Worm (Caenorhabditis elegans) whole organism, young adult: Measurements from ENCODE around the gene kin-5.

Source experiments
- C17E4.6 ChIP-seq: fragments of 200-800 bp; sonication (Bioruptor generic); IDR thresholded peaks from 2 replicates; pipeline ENCODE4 v1.3.6; 2022; ENCODE audit warnings: missing genetic modification reagents, missing genetic modification characterization, missing compliant biosample characterization
- F22D6.2 ChIP-seq: sonication (generic microtip); optimal IDR thresholded peaks from 2 replicates; lab custom pipeline; 2016; ENCODE audit warnings: mild to moderate bottlenecking, missing genetic modification characterization, missing compliant biosample characterization
- F23B12.7 ChIP-seq: sonication (generic microtip); optimal IDR thresholded peaks from 2 replicates; lab custom pipeline; 2017; ENCODE audit warnings: missing genetic modification characterization, mild to moderate bottlenecking, missing compliant biosample characterization, antibody characterized with exemption, moderate library complexity; ENCODE audit not compliant: insufficient read depth
- K11D2.4 ChIP-seq: fragments of 200-800 bp; sonication (Bioruptor generic); IDR thresholded peaks from 2 replicates; pipeline ENCODE4 v1.3.6; 2022; ENCODE audit warnings: missing genetic modification reagents, missing genetic modification characterization, missing compliant biosample characterization
- Y53G8AR.9 ChIP-seq: fragments of 200-800 bp; sonication (Bioruptor generic); conservative IDR thresholded peaks from 2 replicates; pipeline ENCODE4 v1.3.6; 2022; ENCODE audit warnings: missing genetic modification reagents, missing genetic modification characterization, missing compliant biosample characterization
- Y95B8A.8 ChIP-seq: fragments of 200-800 bp; sonication (Bioruptor generic); IDR thresholded peaks from 2 replicates; pipeline ENCODE4 v1.3.6; 2022; ENCODE audit warnings: missing genetic modification reagents, missing genetic modification characterization, missing compliant biosample characterization
- ZK185.1 ChIP-seq: sonication (generic microtip); optimal IDR thresholded peaks from 2 replicates; lab custom pipeline; 2016; ENCODE audit warnings: mild to moderate bottlenecking, missing genetic modification characterization, missing compliant biosample characterization; ENCODE audit not compliant: poor library complexity, severe bottlenecking
- aptf-3 ChIP-seq: fragments of 200-800 bp; sonication (Bioruptor generic); IDR thresholded peaks from 2 replicates; pipeline ENCODE4 v1.3.6; 2022; ENCODE audit warnings: missing genetic modification characterization, missing compliant biosample characterization
- atf-7 ChIP-seq: sonication (generic microtip); optimal IDR thresholded peaks from 2 replicates; lab custom pipeline; 2017; ENCODE audit warnings: mild to moderate bottlenecking, missing genetic modification characterization, missing compliant biosample characterization
- attf-3 ChIP-seq: fragments of 200-800 bp; sonication (Bioruptor generic); conservative IDR thresholded peaks from 2 replicates; pipeline ENCODE4 v1.3.6; 2022; ENCODE audit warnings: missing genetic modification reagents, missing genetic modification characterization, missing compliant biosample characterization
- ceh-27 ChIP-seq: fragments of 200-800 bp; sonication (Bioruptor generic); optimal IDR thresholded peaks from 2 replicates; lab custom pipeline; 2018; ENCODE audit warnings: mild to moderate bottlenecking, missing genetic modification characterization, moderate library complexity, missing compliant biosample characterization
- ceh-79 ChIP-seq: sonication (generic microtip); optimal IDR thresholded peaks from 2 replicates; lab custom pipeline; 2017; ENCODE audit warnings: mild to moderate bottlenecking, missing genetic modification characterization, missing compliant biosample characterization
- ceh-91 ChIP-seq: fragments of 200-800 bp; sonication (Bioruptor generic); IDR thresholded peaks from 2 replicates; pipeline ENCODE4 v1.3.6; 2022; ENCODE audit warnings: missing genetic modification reagents, missing genetic modification characterization, missing compliant biosample characterization
- dpff-1 ChIP-seq: sonication (generic microtip); optimal IDR thresholded peaks from 2 replicates; lab custom pipeline; 2017; ENCODE audit warnings: mild to moderate bottlenecking, missing genetic modification characterization, missing compliant biosample characterization
- dpl-1 ChIP-seq: fragments of 150-350 bp; optimal IDR thresholded peaks from 2 replicates; lab custom pipeline; 2014; ENCODE audit warnings: missing biosample characterization, missing genetic modification reagents, missing genetic modification characterization
- efl-1 ChIP-seq: fragments of 150-350 bp; optimal IDR thresholded peaks from 2 replicates; lab custom pipeline; 2014; ENCODE audit warnings: missing biosample characterization, missing genetic modification reagents, missing genetic modification characterization
- ets-4 ChIP-seq: fragments of 200-800 bp; sonication (Bioruptor generic); optimal IDR thresholded peaks from 2 replicates; lab custom pipeline; 2018; ENCODE audit warnings: mild to moderate bottlenecking, missing genetic modification characterization, missing compliant biosample characterization
- fkh-3 ChIP-seq: sonication (generic microtip); optimal IDR thresholded peaks from 2 replicates; lab custom pipeline; 2016; ENCODE audit warnings: mild to moderate bottlenecking, missing genetic modification characterization, missing compliant biosample characterization
- him-1 ChIP-seq: sonication (generic microtip); optimal IDR thresholded peaks from 2 replicates; lab custom pipeline; 2016; ENCODE audit warnings: missing genotype, missing genetic modification reagents, missing genetic modification characterization, missing compliant biosample characterization
- hmg-1.2 ChIP-seq: fragments of 200-800 bp; sonication (Bioruptor generic); IDR thresholded peaks from 2 replicates; pipeline ENCODE4 v1.3.6; 2022; ENCODE audit warnings: missing genetic modification reagents, missing genetic modification characterization, missing compliant biosample characterization
- hmg-20 ChIP-seq: fragments of 200-800 bp; sonication (Bioruptor generic); IDR thresholded peaks from 2 replicates; pipeline ENCODE4 v1.3.6; 2022; ENCODE audit warnings: missing genetic modification reagents, missing genetic modification characterization, missing compliant biosample characterization
- hrde-1 ChIP-seq: sonication (generic microtip); optimal IDR thresholded peaks from 2 replicates; lab custom pipeline; 2016; ENCODE audit warnings: missing genetic modification characterization, mild to moderate bottlenecking, missing compliant biosample characterization, moderate library complexity, missing genotype, missing genetic modification reagents, borderline replicate concordance
- hsf-1 ChIP-seq: fragments of 200-800 bp; sonication (Bioruptor generic); IDR thresholded peaks from 2 replicates; pipeline ENCODE4 v1.3.6; 2022; ENCODE audit warnings: missing genetic modification reagents, missing genetic modification characterization, missing compliant biosample characterization
- lin-26 ChIP-seq: fragments of 200-800 bp; sonication (Bioruptor generic); IDR thresholded peaks from 2 replicates; pipeline ENCODE4 v1.3.6; 2022; ENCODE audit warnings: missing genetic modification reagents, missing genetic modification characterization, missing compliant biosample characterization
- madf-8 ChIP-seq: fragments of 200-800 bp; sonication (Bioruptor generic); conservative IDR thresholded peaks from 2 replicates; pipeline ENCODE4 v1.3.6; 2022; ENCODE audit warnings: missing genetic modification reagents, missing genetic modification characterization, missing compliant biosample characterization
- mcd-1 ChIP-seq: fragments of 200-800 bp; sonication (Bioruptor generic); IDR thresholded peaks from 2 replicates; pipeline ENCODE4 v1.3.6; 2022; ENCODE audit warnings: missing genetic modification reagents, missing genetic modification characterization, missing compliant biosample characterization
- nhr-90 ChIP-seq: sonication (generic microtip); optimal IDR thresholded peaks from 2 replicates; lab custom pipeline; 2016; ENCODE audit warnings: missing genotype, mild to moderate bottlenecking, missing genetic modification characterization, missing compliant biosample characterization
- pha-4 ChIP-seq: fragments of 150-350 bp; sonication (generic microtip); optimal IDR thresholded peaks from 2 replicates; lab custom pipeline; 2014; ENCODE audit warnings: missing biosample characterization, missing genetic modification reagents, missing genetic modification characterization
- rpc-1 ChIP-seq, 2 experiments: fragments of 150-350 bp in 1 of 2; sonication (generic microtip) in 1 of 2; optimal IDR thresholded peaks; 2 replicates each; lab custom pipeline; 2014 to 2018; ENCODE audit warnings: missing biosample characterization in 1 of 2, missing genetic modification characterization in 1 of 2, missing genetic modification reagents in 1 of 2, missing genotype in 1 of 2
- tbx-9 ChIP-seq: sonication (generic microtip); optimal IDR thresholded peaks from 2 replicates; lab custom pipeline; 2016; ENCODE audit warnings: borderline replicate concordance, missing genetic modification characterization, inconsistent platforms, missing compliant biosample characterization
- tlf-1 ChIP-seq: fragments of 200-800 bp; sonication (Bioruptor generic); optimal IDR thresholded peaks from 2 replicates; lab custom pipeline; 2018; ENCODE audit warnings: mild to moderate bottlenecking, missing genetic modification characterization, missing compliant biosample characterization
- unc-130 ChIP-seq: sonication (generic microtip); optimal IDR thresholded peaks from 2 replicates; lab custom pipeline; 2016; ENCODE audit warnings: missing genetic modification reagents, missing genetic modification characterization, missing compliant biosample characterization
- unc-62 ChIP-seq: fragments of 150-350 bp; optimal IDR thresholded peaks from 2 replicates; lab custom pipeline; 2014; ENCODE audit warnings: missing biosample characterization, missing genetic modification reagents, missing genetic modification characterization
- ztf-22 ChIP-seq: fragments of 200-800 bp; sonication (Bioruptor generic); optimal IDR thresholded peaks from 2 replicates; lab custom pipeline; 2018; ENCODE audit warnings: mild to moderate bottlenecking, missing genetic modification characterization, moderate library complexity, missing compliant biosample characterization
- ztf-26 ChIP-seq: sonication (generic microtip); optimal IDR thresholded peaks from 2 replicates; lab custom pipeline; 2017; ENCODE audit warnings: missing genetic modification characterization, missing compliant biosample characterization
- ztf-6 ChIP-seq: fragments of 200-800 bp; sonication (Bioruptor generic); IDR thresholded peaks from 2 replicates; pipeline ENCODE4 v1.3.6; 2022; ENCODE audit warnings: missing genetic modification reagents, missing genetic modification characterization, missing compliant biosample characterization

Gene kin-5

ce11 chrIV:9982895-9983294, 13.9 kb upstream of the kin-5 start, which contains the start of gene mam-2:
TSS of gene mam-2 (plus strand) at chrIV:9983195.
- TF ChIP-seq tlf-1 = no peak
- TF ChIP-seq F22D6.2 (tag; lab: Kevin White, UChicago) = no peak
- no peak for TF ChIP-seq ets-4
- TF ChIP-seq ceh-79 (tag; lab: Kevin White, UChicago) = no peak
- TF ChIP-seq F23B12.7 (tag; lab: Kevin White, UChicago) = no peak

ce11 chrIV:9982226-9982794, 13.3 kb upstream of the kin-5 start, which contains the start of gene rrp-1:
TSS of gene rrp-1 (minus strand) at chrIV:9982276.
- TF ChIP-seq fkh-3 (no peak), attf-3 (GFP tag; lab: Robert Waterston, UW) (no peak), hmg-1.2 (peak; percentile 87), unc-62 (no peak), tbx-9 (tag; lab: Kevin White, UChicago) (no peak), aptf-3 (GFP tag; lab: Robert Waterston, UW) (no peak), Y53G8AR.9 (no peak), mcd-1 (GFP tag; lab: Robert Waterston, UW) (peak; percentile 36; the same call in 1 of the 2 replicates), ZK185.1 (tag; lab: Kevin White, UChicago) (no peak), hsf-1 (no peak), ceh-91 (GFP tag; lab: Robert Waterston, UW) (no peak), dpl-1 (GFP tag; lab: Kevin White, UChicago) (no peak), atf-7 (no peak)

- TF ChIP-seq ztf-22 (GFP tag; lab: Kevin White, UChicago) (no peak), efl-1 (no peak), hrde-1 (tag; lab: Kevin White, UChicago) (no peak), unc-130 (no peak), pha-4 (tag; lab: Kevin White, UChicago) (no peak)
- TF ChIP-seq, all 124 proteins: peak for 0
Measured at ce11 chrIV:9977602-9978172, 8.7 kb upstream of the kin-5 start, which contains the start of gene dhp-2. TSS of gene dhp-2 (plus strand) at chrIV:9978122.

ce11 chrIV:9976284-9976683, 7.3 kb upstream of the kin-5 start, which contains the start of gene C47E12.14:
TSS of gene C47E12.14 (minus strand) at chrIV:9976384.
- TF ChIP-seq Y95B8A.8 (GFP tag; lab: Robert Waterston, UW) (no peak), hmg-20 (GFP tag; lab: Robert Waterston, UW) (no peak), ceh-27 (GFP tag; lab: Kevin White, UChicago) (no peak), F22D6.2 (tag; lab: Kevin White, UChicago) (no peak), lin-26 (GFP tag; lab: Robert Waterston, UW) (no peak), ztf-6 (GFP tag; lab: Robert Waterston, UW) (no peak), him-1 (tag; lab: Kevin White, UChicago) (no peak), C17E4.6 (GFP tag; lab: Robert Waterston, UW) (no peak), K11D2.4 (GFP tag; lab: Robert Waterston, UW) (no peak), rpc-1 (optimal IDR thresholded peaks at IDR 0.05; lab: Kevin White, UChicago) (no peak), rpc-1 (tag; optimal IDR thresholded peaks at IDR 0.05; lab: Kevin White, UChicago) (no peak), ztf-22 (GFP tag; lab: Kevin White, UChicago) (no peak), madf-8 (GFP tag; lab: Robert Waterston, UW) (no peak), dpff-1 (no peak), nhr-90 (tag; lab: Kevin White, UChicago) (no peak), ztf-26 (tag; lab: Kevin White, UChicago) (no peak)
